Worm (Caenorhabditis elegans): Measurements from ENCODE around the gene srap-1.

- TF ChIP-seq pha-4 (GFP tag; IDR thresholded peaks at IDR 0.05) (peak; percentile 77), pha-4 (tag; optimal IDR thresholded peaks at IDR 0.05) (no peak), ceh-32 (tag; optimal IDR thresholded peaks at IDR 0.05; ENCODE audit: poor library complexity) (no peak), jun-1 (tag; optimal IDR thresholded peaks at IDR 0.05) (no peak), nhr-111 (GFP tag; optimal IDR thresholded peaks at IDR 0.05) (no peak)
Observed at ce11 chrII:11224045-11224481, 21.0 kb downstream of the srap-1 start.
